Worm (Caenorhabditis elegans): ENCODE measurements around the gene ZK896.4.

ZK896.4 gene

ce11 chrIV:12865884-12866283 lies 17.2 kb downstream of the ZK896.4 start, which contains the start of gene clec-186:
TSS of gene clec-186 (plus strand) at chrIV:12866109.
- TF ChIP-seq elt-4 (tag; optimal IDR thresholded peaks at IDR 0.05) (no peak), elt-2 (tag; optimal IDR thresholded peaks at IDR 0.05) (peak; percentile 46), unc-3 (GFP tag; conservative IDR thresholded peaks at IDR 0.05) (no peak), unc-3 (tag; optimal IDR thresholded peaks at IDR 0.05) (no peak)

ce11 chrIV:12859797-12860196 lies 23.3 kb downstream of the ZK896.4 start, which contains the start of gene gcy-18:
TSS of gene gcy-18 (plus strand) at chrIV:12860097.
- TF ChIP-seq pros-1 (tag; optimal IDR thresholded peaks at IDR 0.05), result no peak
- no peak for TF ChIP-seq elt-2 (tag; optimal IDR thresholded peaks at IDR 0.05)
- no peak for TF ChIP-seq sox-2 (GFP tag; IDR thresholded peaks at IDR 0.05)
- TF ChIP-seq dve-1 (tag; optimal IDR thresholded peaks at IDR 0.05), result no peak
- no peak for TF ChIP-seq ceh-30 (tag; optimal IDR thresholded peaks at IDR 0.05)
- no peak for TF ChIP-seq ceh-34 (tag; optimal IDR thresholded peaks at IDR 0.05)
- no peak for TF ChIP-seq ama-1 (optimal IDR thresholded peaks at IDR 0.05)
- no peak for TF ChIP-seq hlh-30 (tag; optimal IDR thresholded peaks at IDR 0.05; ENCODE audit: insufficient read depth)
- TF ChIP-seq ceh-2 (tag; optimal IDR thresholded peaks at IDR 0.05), result no peak
- TF ChIP-seq zip-5 (tag; optimal IDR thresholded peaks at IDR 0.05), result no peak
- TF ChIP-seq ceh-19 (GFP tag; optimal IDR thresholded peaks at IDR 0.05), result no peak
- TF ChIP-seq pag-3 (tag; optimal IDR thresholded peaks at IDR 0.05; ENCODE audit: borderline replicate concordance), result no peak
- no peak for TF ChIP-seq ets-4 (tag; optimal IDR thresholded peaks at IDR 0.05)
- TF ChIP-seq unc-3 (GFP tag; conservative IDR thresholded peaks at IDR 0.05), result no peak
- TF ChIP-seq unc-3 (tag; optimal IDR thresholded peaks at IDR 0.05), result no peak
- TF ChIP-seq ceh-24 (tag; optimal IDR thresholded peaks at IDR 0.05), result no peak
- TF ChIP-seq sox-4 (tag; optimal IDR thresholded peaks at IDR 0.05), result no peak
- no peak for TF ChIP-seq fax-1 (tag; optimal IDR thresholded peaks at IDR 0.05)
- TF ChIP-seq nhr-232 (tag; optimal IDR thresholded peaks at IDR 0.05), result no peak
- TF ChIP-seq unc-55 (GFP tag; optimal IDR thresholded peaks at IDR 0.05), result no peak
- no peak for TF ChIP-seq unc-42 (tag; optimal IDR thresholded peaks at IDR 0.05)

DNA sequence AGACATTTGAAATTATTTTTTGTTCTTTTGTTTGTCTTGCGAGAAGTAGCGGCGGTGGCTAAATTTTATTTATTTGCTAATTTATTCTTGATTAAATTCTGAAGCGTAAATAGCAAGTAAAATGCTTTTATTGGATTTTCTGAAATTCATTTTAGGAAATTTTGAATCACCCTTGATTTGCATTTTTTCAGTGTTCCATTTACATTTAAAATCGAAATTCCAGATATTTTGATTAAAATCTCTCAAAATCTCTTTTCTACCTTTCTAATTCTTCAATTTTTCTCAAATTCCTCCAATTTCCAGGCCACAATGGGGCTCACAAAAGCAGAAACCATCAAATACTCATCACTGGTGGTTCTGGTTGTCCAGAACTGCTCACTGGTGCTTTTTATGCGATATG lies 27.8 kb downstream of the ZK896.4 start, which contains the start of gene nstp-5:
nstp-5 (plus strand) TSS at position 301 of the 400 bp plus-strand sequence.
- TF ChIP-seq ceh-22 (tag; optimal IDR thresholded peaks at IDR 0.05), result no peak

DNA sequence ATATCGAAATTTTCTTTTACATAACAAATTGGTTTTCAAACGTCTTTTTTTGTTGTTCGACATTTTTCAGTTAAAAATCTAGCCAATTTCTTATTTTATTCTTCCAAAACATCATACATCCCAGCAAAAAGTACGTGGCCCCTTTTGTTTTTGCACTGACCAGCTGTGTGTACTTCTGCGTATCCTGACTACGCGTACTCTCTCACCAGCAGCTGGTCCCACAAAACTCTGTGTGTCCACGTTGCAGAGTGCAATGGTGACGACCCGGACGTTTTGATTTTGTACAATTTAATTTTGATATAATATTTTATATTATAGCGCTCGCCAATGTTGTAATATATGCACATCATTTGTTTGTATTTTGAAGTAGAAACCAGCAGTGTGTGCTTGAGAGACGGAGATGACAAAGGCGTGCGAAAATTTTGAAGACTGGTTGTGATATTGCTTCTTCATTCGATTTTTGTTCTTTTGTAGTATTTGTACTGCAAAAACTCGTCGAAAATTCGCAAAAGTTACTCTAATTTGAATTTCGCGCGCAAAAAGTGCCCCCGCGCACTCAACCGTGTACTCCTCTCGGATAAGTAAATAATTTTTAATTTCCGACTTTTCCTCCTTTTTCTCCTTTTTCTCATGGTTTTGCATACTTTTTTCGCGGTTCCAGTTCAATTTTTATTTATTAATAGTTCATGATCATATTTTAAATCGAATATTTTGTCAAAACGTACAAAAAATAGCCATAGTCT lies 28.5 kb downstream of the ZK896.4 start:
- no peak for TF ChIP-seq che-1 (tag; optimal IDR thresholded peaks at IDR 0.05)
- TF ChIP-seq nfya-1 (tag; optimal IDR thresholded peaks at IDR 0.05), result peak; percentile 14
- TF ChIP-seq ref-2 (tag; optimal IDR thresholded peaks at IDR 0.05), result no peak
- TF ChIP-seq ceh-6 (GFP tag; optimal IDR thresholded peaks at IDR 0.05), result no peak
- TF ChIP-seq sox-4 (tag; optimal IDR thresholded peaks at IDR 0.05), result no peak
- TF ChIP-seq ceh-31 (tag; optimal IDR thresholded peaks at IDR 0.05), result no peak
- peak; percentile 38 for TF ChIP-seq elt-2 (tag; optimal IDR thresholded peaks at IDR 0.05)
- TF ChIP-seq hlh-8 (tag; optimal IDR thresholded peaks at IDR 0.05), result peak; percentile 37
- no peak for TF ChIP-seq tbx-2 (tag; optimal IDR thresholded peaks at IDR 0.05)

DNA sequence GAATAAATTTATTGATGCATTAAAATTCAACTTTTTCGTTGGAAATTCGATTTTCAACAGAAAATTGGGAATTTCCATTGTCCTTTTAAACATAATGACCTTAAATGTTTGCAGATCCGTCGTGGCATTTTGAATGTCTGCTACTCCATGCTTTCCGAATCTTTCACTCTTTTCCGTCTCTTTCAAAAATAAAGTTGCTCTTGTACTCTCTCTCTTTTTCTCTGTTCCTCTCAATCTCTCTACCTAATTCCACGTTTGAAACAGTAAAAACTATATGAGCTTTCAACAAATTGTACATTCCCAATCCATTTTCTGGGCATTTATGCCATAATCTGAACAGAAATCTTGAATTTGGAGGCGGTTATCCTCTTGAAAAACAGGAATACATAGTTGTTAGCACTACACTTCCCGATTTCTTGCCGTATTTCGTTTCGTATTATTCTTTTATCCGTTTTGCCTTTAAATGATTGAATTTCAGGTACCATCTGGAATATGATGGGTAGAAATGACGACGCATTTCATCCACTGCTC lies 34.0 kb downstream of the ZK896.4 start, which contains the start of gene srf-3:
srf-3 (plus strand) TSS at position 481 of the 531 bp plus-strand sequence.
- no peak for TF ChIP-seq eyg-1 (tag; optimal IDR thresholded peaks at IDR 0.05)
- no peak for TF ChIP-seq odd-2 (tag; optimal IDR thresholded peaks at IDR 0.05)
- no peak for TF ChIP-seq ceh-22 (tag; optimal IDR thresholded peaks at IDR 0.05)
- TF ChIP-seq dmd-4 (tag; optimal IDR thresholded peaks at IDR 0.05; ENCODE audit: borderline replicate concordance), result no peak
- TF ChIP-seq ztf-16 (tag; optimal IDR thresholded peaks at IDR 0.05), result no peak
- TF ChIP-seq nhr-232 (tag; optimal IDR thresholded peaks at IDR 0.05), result no peak
- TF ChIP-seq pag-3 (tag; optimal IDR thresholded peaks at IDR 0.05; ENCODE audit: borderline replicate concordance), result no peak
- no peak for TF ChIP-seq tbx-2 (tag; optimal IDR thresholded peaks at IDR 0.05)
- TF ChIP-seq C38D4.7 (GFP tag; optimal IDR thresholded peaks at IDR 0.05), result no peak
- TF ChIP-seq dve-1 (tag; optimal IDR thresholded peaks at IDR 0.05), result no peak
- TF ChIP-seq F13H6.1 (tag; optimal IDR thresholded peaks at IDR 0.05), result no peak
- TF ChIP-seq madf-2 (tag; optimal IDR thresholded peaks at IDR 0.05), result no peak

Data from whole organism, late embryonic.